Fruit fly (Drosophila melanogaster) whole organism, embryonic: ENCODE results near the gene aph-1.
A peak's percentile ranks its signal among the peaks of the same experiment; 100 is the strongest.

Experiments
- CG10209 ChIP-seq: fragments of 200-800 bp; sonication (Bioruptor generic); optimal IDR thresholded peaks from 3 replicates; lab custom pipeline; 2017; ENCODE audit warnings: missing biosample characterization, mild to moderate bottlenecking, missing genetic modification characterization, missing genetic modification reagents
- CG10543 ChIP-seq: fragments of 200-800 bp; sonication (Bioruptor generic); optimal IDR thresholded peaks from 3 replicates; lab custom pipeline; 2017; ENCODE audit warnings: missing biosample characterization, mild to moderate bottlenecking, missing genetic modification characterization, moderate library complexity
- CG11723 ChIP-seq: fragments of 200-800 bp; sonication (Bioruptor generic); optimal IDR thresholded peaks from 2 replicates; lab custom pipeline; 2017; ENCODE audit warnings: missing biosample characterization, mild to moderate bottlenecking, missing genetic modification characterization
- CG14050 ChIP-seq: fragments of 200-800 bp; sonication (Bioruptor generic); IDR thresholded peaks from 3 replicates; pipeline ENCODE4 v1.3.6; 2022; ENCODE audit warnings: missing biosample characterization, missing genetic modification characterization
- CG14667 ChIP-seq: fragments of 200-800 bp; sonication (Bioruptor generic); IDR thresholded peaks from 2 replicates; pipeline ENCODE4 v1.3.6; 2022; ENCODE audit warnings: missing biosample characterization, missing genetic modification characterization
- CG15479 ChIP-seq: fragments of 200-800 bp; sonication (Bioruptor generic); optimal IDR thresholded peaks from 3 replicates; lab custom pipeline; 2019; ENCODE audit warnings: missing biosample characterization, mild to moderate bottlenecking, missing genetic modification characterization, moderate library complexity
- CG17829 ChIP-seq: fragments of 200-800 bp; optimal IDR thresholded peaks from 2 replicates; lab custom pipeline; 2019; ENCODE audit warnings: missing biosample characterization, mild to moderate bottlenecking, missing genetic modification characterization, moderate library complexity
- CG2120 ChIP-seq: fragments of 200-800 bp; sonication (Bioruptor generic); optimal IDR thresholded peaks from 3 replicates; lab custom pipeline; 2016; ENCODE audit warnings: missing biosample characterization, missing genetic modification characterization
- CG2202 ChIP-seq: fragments of 200-800 bp; sonication (Bioruptor generic); optimal IDR thresholded peaks from 2 replicates; lab custom pipeline; 2018; ENCODE audit warnings: missing biosample characterization, mild to moderate bottlenecking, missing genetic modification characterization
- CG32767 ChIP-seq: fragments of 200-800 bp; sonication (Bioruptor generic); IDR thresholded peaks from 2 replicates; pipeline ENCODE4 v1.3.6; 2022; ENCODE audit warnings: missing biosample characterization, missing genetic modification characterization
- CG3726 ChIP-seq: fragments of 200-800 bp; sonication (Bioruptor generic); IDR thresholded peaks from 3 replicates; pipeline ENCODE4, ENCODE4 v1.3.6; 2022; ENCODE audit warnings: missing biosample characterization, missing genetic modification characterization
- CG42726 ChIP-seq: fragments of 200-800 bp; sonication (Bioruptor generic); IDR thresholded peaks from 2 replicates; pipeline ENCODE4 v1.3.6; 2022; ENCODE audit warnings: missing biosample characterization, missing genetic modification characterization; ENCODE audit not compliant: partially characterized antibody
- CG4617 ChIP-seq: fragments of 200-800 bp; sonication (Bioruptor generic); optimal IDR thresholded peaks from 3 replicates; lab custom pipeline; 2016; ENCODE audit warnings: missing biosample characterization, missing genetic modification characterization, borderline replicate concordance
- CG5180 ChIP-seq: fragments of 200-800 bp; sonication (Bioruptor generic); optimal IDR thresholded peaks from 3 replicates; lab custom pipeline; 2017; ENCODE audit warnings: missing biosample characterization, missing genetic modification characterization, mild to moderate bottlenecking, moderate library complexity, missing genetic modification reagents
- CG5245 ChIP-seq: fragments of 200-800 bp; sonication (Bioruptor generic); optimal IDR thresholded peaks from 3 replicates; lab custom pipeline; 2016; ENCODE audit warnings: missing biosample characterization, missing genetic modification characterization
- CG7556 ChIP-seq: fragments of 200-800 bp; sonication (Bioruptor generic); optimal IDR thresholded peaks from 2 replicates; lab custom pipeline; 2017; ENCODE audit warnings: missing biosample characterization, mild to moderate bottlenecking, missing genetic modification characterization
- CG8388 ChIP-seq: fragments of 200-800 bp; sonication (Bioruptor generic); optimal IDR thresholded peaks from 2 replicates; lab custom pipeline; 2019; ENCODE audit warnings: missing biosample characterization, mild to moderate bottlenecking, missing genetic modification characterization, moderate library complexity
- CrebB ChIP-seq: fragments of 200-800 bp; sonication (Bioruptor generic); optimal IDR thresholded peaks from 3 replicates; lab custom pipeline; 2018; ENCODE audit warnings: missing biosample characterization, mild to moderate bottlenecking, missing genetic modification characterization
- Dek ChIP-seq: fragments of 200-800 bp; sonication (Bioruptor generic); optimal IDR thresholded peaks from 3 replicates; lab custom pipeline; 2019; ENCODE audit warnings: missing biosample characterization, mild to moderate bottlenecking, missing genetic modification characterization, moderate library complexity
- Dref ChIP-seq: fragments of 200-800 bp; sonication (Bioruptor generic); IDR thresholded peaks from 2 replicates; pipeline ENCODE4 v1.3.6; 2022; ENCODE audit warnings: missing biosample characterization, missing genetic modification characterization
- Eip74EF ChIP-seq, 2 experiments: fragments of 200-800 bp in 1 of 2; fragments of >200 bp in 1 of 2; sonication (Bioruptor generic) in 1 of 2; optimal IDR thresholded peaks; 2 replicates each; lab custom pipeline; 2017 to 2019; ENCODE audit warnings: missing biosample characterization in 2 of 2, missing genetic modification characterization in 2 of 2, mild to moderate bottlenecking in 1 of 2, moderate library complexity in 1 of 2
- HmgD ChIP-seq: fragments of 200-800 bp; sonication (Bioruptor generic); optimal IDR thresholded peaks from 3 replicates; lab custom pipeline; 2016; ENCODE audit warnings: missing biosample characterization, missing genetic modification characterization
- HmgZ ChIP-seq: fragments of 200-800 bp; sonication (Bioruptor generic); optimal IDR thresholded peaks from 2 replicates; lab custom pipeline; 2018; ENCODE audit warnings: missing biosample characterization, mild to moderate bottlenecking, missing genetic modification characterization
- MESR4 ChIP-seq: fragments of 200-800 bp; sonication (Bioruptor generic); optimal IDR thresholded peaks from 2 replicates; lab custom pipeline; 2018; ENCODE audit warnings: missing biosample characterization, mild to moderate bottlenecking, missing genetic modification characterization, moderate library complexity
- Nf-YA ChIP-seq: fragments of 200-800 bp; sonication (Bioruptor generic); IDR thresholded peaks from 2 replicates; pipeline ENCODE4 v1.3.6; 2022; ENCODE audit warnings: missing biosample characterization, missing genetic modification characterization
- Rx ChIP-seq: fragments of 200-800 bp; sonication (Bioruptor generic); IDR thresholded peaks from 2 replicates; pipeline ENCODE4 v1.3.6; 2022; ENCODE audit warnings: missing biosample characterization, missing genetic modification characterization
- Scr ChIP-seq: fragments of 200-800 bp; sonication (Bioruptor generic); IDR thresholded peaks from 2 replicates; pipeline ENCODE4 v1.3.6; 2022; ENCODE audit warnings: missing biosample characterization, missing genetic modification characterization; ENCODE audit not compliant: partially characterized antibody
- Stat92E ChIP-seq, 3 experiments: fragments of >200 bp in 2 of 3; fragments of 200-800 bp in 1 of 3; sonication (Bioruptor generic) in 1 of 3; optimal IDR thresholded peaks; 2 replicates each; lab custom pipeline; 2017 to 2019; ENCODE audit warnings: missing biosample characterization in 3 of 3, missing genetic modification characterization in 3 of 3, mild to moderate bottlenecking in 1 of 3, moderate library complexity in 1 of 3
- Tbp ChIP-seq: fragments of >200 bp; optimal IDR thresholded peaks from 2 replicates; lab custom pipeline; 2018; ENCODE audit warnings: missing biosample characterization, missing genetic modification characterization
- ab ChIP-seq: fragments of 200-800 bp; sonication (Bioruptor generic); optimal IDR thresholded peaks from 2 replicates; lab custom pipeline; 2016; ENCODE audit warnings: missing biosample characterization, missing genetic modification characterization
- abd-A ChIP-seq: fragments of 200-800 bp; sonication (Bioruptor generic); optimal IDR thresholded peaks from 3 replicates; lab custom pipeline; 2019; ENCODE audit warnings: missing biosample characterization, mild to moderate bottlenecking, missing genetic modification characterization, moderate library complexity
- aop ChIP-seq: fragments of 200-800 bp; sonication (Bioruptor generic); IDR thresholded peaks from 2 replicates; pipeline ENCODE4 v1.3.6; 2022; ENCODE audit warnings: missing biosample characterization, missing genetic modification characterization
- ase ChIP-seq: fragments of 200-800 bp; sonication (Bioruptor generic); IDR thresholded peaks from 3 replicates; pipeline ENCODE4 v1.3.6; 2022; ENCODE audit warnings: missing biosample characterization, missing genetic modification characterization
- br ChIP-seq: fragments of >200 bp; optimal IDR thresholded peaks from 2 replicates; lab custom pipeline; 2017
- bsh ChIP-seq, 2 experiments: fragments of 200-800 bp; sonication (Bioruptor generic); optimal IDR thresholded peaks; 2 replicates each; lab custom pipeline; 2017 to 2018; ENCODE audit warnings: mild to moderate bottlenecking in 2 of 2, missing biosample characterization in 2 of 2, missing genetic modification characterization in 2 of 2, moderate library complexity in 1 of 2
- cas ChIP-seq: fragments of 200-800 bp; sonication (Bioruptor generic); IDR thresholded peaks from 2 replicates; pipeline ENCODE4 v1.3.6; 2022; ENCODE audit warnings: missing biosample characterization, missing genetic modification characterization
- cg ChIP-seq: fragments of 200-800 bp; sonication (Bioruptor generic); optimal IDR thresholded peaks from 3 replicates; lab custom pipeline; 2019; ENCODE audit warnings: missing biosample characterization, mild to moderate bottlenecking, missing genetic modification characterization, moderate library complexity
- emc ChIP-seq: fragments of 200-800 bp; sonication (Bioruptor generic); optimal IDR thresholded peaks from 2 replicates; lab custom pipeline; 2016; ENCODE audit warnings: missing biosample characterization, missing genetic modification characterization
- gem ChIP-seq: fragments of 200-800 bp; sonication (Bioruptor generic); optimal IDR thresholded peaks from 2 replicates; lab custom pipeline; 2019; ENCODE audit warnings: missing biosample characterization, mild to moderate bottlenecking, missing genetic modification characterization, moderate library complexity
- ham ChIP-seq: fragments of 200-800 bp; sonication (Bioruptor generic); IDR thresholded peaks from 2 replicates; pipeline ENCODE4 v1.3.6; 2022; ENCODE audit warnings: missing biosample characterization, missing genetic modification characterization
- hb ChIP-seq: fragments of 200-800 bp; sonication (Bioruptor generic); IDR thresholded peaks from 3 replicates; pipeline ENCODE4 v1.3.6; 2022; ENCODE audit warnings: missing biosample characterization, missing genetic modification characterization; ENCODE audit not compliant: partially characterized antibody
- nerfin-1 ChIP-seq: fragments of 200-800 bp; sonication (Bioruptor generic); optimal IDR thresholded peaks from 3 replicates; lab custom pipeline; 2019; ENCODE audit warnings: missing biosample characterization, mild to moderate bottlenecking, missing genetic modification characterization, moderate library complexity
- pros ChIP-seq: fragments of 200-800 bp; sonication (Bioruptor generic); optimal IDR thresholded peaks from 3 replicates; lab custom pipeline; 2019; ENCODE audit warnings: missing biosample characterization, mild to moderate bottlenecking, missing genetic modification characterization, moderate library complexity
- sc ChIP-seq, 3 experiments: fragments of >200 bp in 2 of 3; fragments of 200-800 bp in 1 of 3; sonication (Bioruptor generic) in 1 of 3; optimal IDR thresholded peaks; 2 replicates in 2 of 3; 3 replicates in 1 of 3; lab custom pipeline; 2017; ENCODE audit warnings: mild to moderate bottlenecking in 1 of 3, missing biosample characterization in 1 of 3, missing genetic modification characterization in 1 of 3, missing genetic modification reagents in 1 of 3
- scrt ChIP-seq: fragments of 200-800 bp; sonication (Bioruptor generic); optimal IDR thresholded peaks from 2 replicates; lab custom pipeline; 2018; ENCODE audit warnings: missing biosample characterization, mild to moderate bottlenecking, missing genetic modification characterization, moderate library complexity
- stc ChIP-seq: fragments of 200-800 bp; sonication (Bioruptor generic); IDR thresholded peaks from 2 replicates; pipeline ENCODE4 v1.3.6; 2022; ENCODE audit warnings: missing biosample characterization, missing genetic modification characterization
- ttk ChIP-seq: fragments of 200-800 bp; sonication (Bioruptor generic); IDR thresholded peaks from 2 replicates; pipeline ENCODE4 v2.1.2; 2022; ENCODE audit warnings: missing biosample characterization, missing genetic modification characterization
- unc-4 ChIP-seq: fragments of 200-800 bp; sonication (Bioruptor generic); IDR thresholded peaks from 2 replicates; pipeline ENCODE4 v1.3.6; 2022; ENCODE audit warnings: missing biosample characterization, missing genetic modification characterization; ENCODE audit not compliant: partially characterized antibody

aph-1 gene

DNA sequence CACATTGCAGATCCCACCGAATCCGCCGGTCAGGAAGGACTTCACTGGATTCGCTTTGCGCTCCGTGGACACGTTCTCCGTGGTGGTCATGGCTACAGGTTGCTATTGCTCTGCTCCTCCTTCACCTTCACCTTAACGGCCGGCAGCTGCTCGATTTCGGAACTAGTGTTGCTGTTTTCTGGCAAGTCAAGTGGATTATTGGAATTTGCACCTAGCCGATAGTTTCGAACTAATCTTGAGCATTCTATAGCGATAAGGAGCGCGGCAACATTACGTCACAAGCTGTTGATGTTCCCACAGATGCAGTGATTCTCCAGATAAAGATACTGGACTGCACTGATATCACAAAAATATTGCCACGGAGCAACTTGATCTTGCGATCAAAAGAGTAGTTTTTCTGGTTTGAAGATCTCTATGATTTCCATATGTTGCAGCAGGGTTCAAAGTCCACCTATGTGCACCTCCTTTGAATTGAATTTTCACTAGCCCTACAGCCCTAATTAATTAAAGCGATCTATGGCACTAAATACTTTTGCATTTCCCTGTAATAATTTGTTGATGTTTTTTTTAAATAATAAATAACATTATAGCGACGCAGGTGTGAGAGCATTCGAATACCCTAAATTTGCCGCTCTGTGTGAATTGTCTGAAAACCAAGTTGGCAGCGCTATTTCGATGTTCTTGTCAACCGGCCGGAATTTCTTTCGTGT is 3.6 kb downstream of the aph-1 start, which contains the start of the genes colt and HINT1 (continued):
- TF ChIP-seq MESR4 (GFP tag; lab: Kevin White, UChicago) (peak; percentile 96), ase (GFP tag; lab: Robert Waterston, UW) (no peak), stc (GFP tag; lab: Robert Waterston, UW) (no peak), br (lab: Kevin White, UChicago) (no peak), ttk (GFP tag; lab: Robert Waterston, UW) (no peak), cas (GFP tag; lab: Robert Waterston, UW) (no peak), CG14667 (GFP tag; lab: Robert Waterston, UW) (no peak), CG2202 (tag; lab: Kevin White, UChicago) (no peak), CG15479 (GFP tag; lab: Kevin White, UChicago) (peak; percentile 20), pros (GFP tag; lab: Kevin White, UChicago) (no peak), CG5180 (GFP tag; lab: Kevin White, UChicago) (no peak), Rx (GFP tag; lab: Robert Waterston, UW) (no peak), nerfin-1 (peak; percentile 56), aop (no peak), CG5245 (GFP tag; lab: Kevin White, UChicago) (no peak), scrt (GFP tag; lab: Kevin White, UChicago) (peak; percentile 19), CrebB (tag; lab: Kevin White, UChicago) (no peak), cg (no peak), Dref (GFP tag; lab: Robert Waterston, UW) (peak; percentile 39), ab (GFP tag; lab: Kevin White, UChicago) (no peak), unc-4 (GFP tag; lab: Robert Waterston, UW) (peak; percentile 44), CG3726 (GFP tag; lab: Robert Waterston, UW) (no peak), Eip74EF (GFP tag; optimal IDR thresholded peaks at IDR 0.05; lab: Kevin White, UChicago) (peak in 1 of 2 experiments; percentile 32), CG10209 (GFP tag; lab: Kevin White, UChicago) (no peak), CG2120 (peak; percentile 31), Stat92E (GFP tag; optimal IDR thresholded peaks at IDR 0.05; lab: Kevin White, UChicago) (peak in 1 of 3 experiments; percentile 25), CG42726 (0 out of 2 replicates have a peak, but pooled peaks have one; percentile 42), CG14050 (GFP tag; lab: Robert Waterston, UW) (no peak), emc (GFP tag; lab: Kevin White, UChicago) (no peak), Scr (GFP tag; lab: Robert Waterston, UW) (peak; percentile 49), CG32767 (GFP tag; lab: Robert Waterston, UW) (no peak), CG10543 (GFP tag; lab: Kevin White, UChicago) (peak; percentile 0), bsh (GFP tag; optimal IDR thresholded peaks at IDR 0.05; lab: Kevin White, UChicago) (peak in 1 of 2 experiments; percentile 92), HmgD (GFP tag; lab: Kevin White, UChicago) (no peak), hb (GFP tag; lab: Robert Waterston, UW) (no peak), Dek (tag; lab: Kevin White, UChicago) (peak; percentile 27), Tbp (GFP tag; lab: Kevin White, UChicago) (no peak), CG4617 (GFP tag; lab: Kevin White, UChicago) (peak; percentile 99), CG8388 (GFP tag; lab: Kevin White, UChicago) (no peak), ham (GFP tag; lab: Robert Waterston, UW) (no peak), gem (no peak), Nf-YA (GFP tag; lab: Robert Waterston, UW) (no peak), abd-A (tag; lab: Kevin White, UChicago) (no peak), CG7556 (no peak), CG11723 (GFP tag; lab: Kevin White, UChicago) (no peak), sc (optimal IDR thresholded peaks at IDR 0.05; lab: Kevin White, UChicago) (no peak), sc (GFP tag; optimal IDR thresholded peaks at IDR 0.05; lab: Kevin White, UChicago) (no peak), HmgZ (tag; lab: Kevin White, UChicago) (peak; percentile 50), CG17829 (tag; lab: Kevin White, UChicago) (peak; percentile 52)
